Fruit fly (Drosophila melanogaster) whole organism, embryonic: ENCODE measurements around the gene CG17470.

Experiments
- CG17359 ChIP-seq: fragments of 200-800 bp; sonication (Bioruptor generic); optimal IDR thresholded peaks from 3 replicates; lab custom pipeline; 2018; ENCODE audit warnings: missing biosample characterization, mild to moderate bottlenecking, missing genetic modification characterization, moderate library complexity
- pzg ChIP-seq: fragments of 200-800 bp; sonication (Bioruptor generic); optimal IDR thresholded peaks from 3 replicates; lab custom pipeline; 2018; ENCODE audit warnings: missing biosample characterization, mild to moderate bottlenecking, missing genetic modification characterization, moderate library complexity

DNA sequence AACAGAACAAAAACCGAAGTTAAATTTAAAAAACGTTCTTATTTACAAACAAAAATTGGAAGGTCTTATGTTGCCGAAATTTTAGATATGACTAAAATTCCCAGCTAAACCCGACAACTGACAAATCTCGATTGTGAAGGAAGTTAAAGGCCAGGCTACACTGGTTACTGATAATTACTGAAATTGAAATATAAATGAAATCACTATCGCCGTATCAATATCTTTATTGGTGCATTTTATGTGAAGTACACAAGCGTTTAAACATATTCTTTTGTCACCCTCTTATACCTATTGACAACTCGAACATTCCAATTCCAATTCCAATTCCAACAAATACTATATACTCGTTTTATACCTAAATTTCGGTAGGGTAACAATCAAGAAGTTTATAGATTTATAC is at the start of gene CG17470:
- TF ChIP-seq pzg (GFP tag; lab: Kevin White, UChicago): no peak
- TF ChIP-seq CG17359 (tag; lab: Kevin White, UChicago): no peak
